Fruit fly (Drosophila melanogaster) whole organism, wandering third instar larva: ENCODE measurements around the gene RpL26.

Source experiments
- CG32264 ChIP-seq: fragments of 200-800 bp; sonication (Bioruptor generic); optimal IDR thresholded peaks from 2 replicates; lab custom pipeline; 2016; ENCODE audit warnings: missing biosample characterization, missing genetic modification characterization
- CG9705 ChIP-seq: fragments of 200-800 bp; sonication (Bioruptor generic); optimal IDR thresholded peaks from 2 replicates; lab custom pipeline; 2018; ENCODE audit warnings: missing biosample characterization, mild to moderate bottlenecking, missing genetic modification characterization
- CrebA ChIP-seq: fragments of 200-800 bp; sonication (Bioruptor generic); optimal IDR thresholded peaks from 2 replicates; lab custom pipeline; 2016; ENCODE audit warnings: missing biosample characterization, mild to moderate bottlenecking, missing genetic modification characterization, borderline replicate concordance
- Dfd ChIP-seq: fragments of >200 bp; optimal IDR thresholded peaks from 2 replicates; lab custom pipeline; 2017; ENCODE audit warnings: missing biosample characterization, missing genetic modification characterization
- Dif ChIP-seq: fragments of 200-275, 200-300 bp; sonication (Bioruptor generic); optimal IDR thresholded peaks from 2 replicates; lab custom pipeline; 2018; ENCODE audit warnings: missing biosample characterization, missing genetic modification characterization; ENCODE audit not compliant: partially characterized antibody
- GATAd ChIP-seq: sonication (Bioruptor generic); optimal IDR thresholded peaks from 2 replicates; lab custom pipeline; 2016; ENCODE audit warnings: missing biosample characterization, missing genetic modification characterization
- HLH106 ChIP-seq: fragments of 200-800 bp; optimal IDR thresholded peaks from 3 replicates; lab custom pipeline; 2019; ENCODE audit warnings: missing biosample characterization, mild to moderate bottlenecking, missing genetic modification characterization, moderate library complexity
- Hnf4 ChIP-seq: fragments of 200-800 bp; sonication (Bioruptor generic); optimal IDR thresholded peaks from 2 replicates; lab custom pipeline; 2016; ENCODE audit warnings: missing biosample characterization, mild to moderate bottlenecking, missing genetic modification characterization
- Hr83 ChIP-seq: fragments of 200-300 bp; sonication (Bioruptor generic); optimal IDR thresholded peaks from 2 replicates; lab custom pipeline; 2016; ENCODE audit warnings: missing biosample characterization, mild to moderate bottlenecking, missing genetic modification characterization, moderate library complexity; ENCODE audit not compliant: poor library complexity, severe bottlenecking
- Mio ChIP-seq: sonication (Bioruptor generic); optimal IDR thresholded peaks from 2 replicates; lab custom pipeline; 2016; ENCODE audit warnings: missing biosample characterization, missing genetic modification characterization
- Myc ChIP-seq: fragments of >200 bp; optimal IDR thresholded peaks from 2 replicates; lab custom pipeline; 2017
- N ChIP-seq: fragments of >200 bp; optimal IDR thresholded peaks from 2 replicates; lab custom pipeline; 2018; ENCODE audit warnings: missing biosample characterization, missing external identifiers, missing genetic modification characterization
- OdsH ChIP-seq: fragments of 200-800 bp; sonication (Bioruptor generic); optimal IDR thresholded peaks from 2 replicates; lab custom pipeline; 2016; ENCODE audit warnings: missing biosample characterization, mild to moderate bottlenecking, missing genetic modification characterization
- Rel ChIP-seq, 2 experiments: fragments of 200-800 bp; sonication (Bioruptor generic) in 1 of 2; optimal IDR thresholded peaks; 2 replicates in 1 of 2; 3 replicates in 1 of 2; lab custom pipeline; 2016 to 2019; ENCODE audit warnings: mild to moderate bottlenecking in 2 of 2, missing biosample characterization in 2 of 2, missing genetic modification characterization in 2 of 2, moderate library complexity in 1 of 2
- Sp1 ChIP-seq: fragments of 200-800 bp; sonication (Bioruptor generic); optimal IDR thresholded peaks from 3 replicates; lab custom pipeline; 2019; ENCODE audit warnings: missing biosample characterization, mild to moderate bottlenecking, missing genetic modification characterization, moderate library complexity
- br ChIP-seq: fragments of 200-800 bp; sonication (Bioruptor generic); optimal IDR thresholded peaks from 2 replicates; lab custom pipeline; 2016; ENCODE audit warnings: missing biosample characterization, missing genetic modification characterization
- dl ChIP-seq, 2 experiments: fragments of 175-275, 200-275 bp in 1 of 2; fragments of 200-275 bp in 1 of 2; sonication (Bioruptor generic); optimal IDR thresholded peaks; lab custom pipeline; 2018; ENCODE audit warnings: mild to moderate bottlenecking in 2 of 2, missing biosample characterization in 2 of 2, missing genetic modification characterization in 2 of 2, moderate library complexity in 2 of 2; ENCODE audit not compliant: partially characterized antibody in 2 of 2, insufficient read depth in 1 of 2
- dmrt93B ChIP-seq: fragments of 200-800 bp; sonication (Bioruptor generic); optimal IDR thresholded peaks from 2 replicates; lab custom pipeline; 2018; ENCODE audit warnings: missing biosample characterization, mild to moderate bottlenecking, missing genetic modification characterization
- dsf ChIP-seq: sonication (Bioruptor generic); optimal IDR thresholded peaks from 2 replicates; lab custom pipeline; 2016; ENCODE audit warnings: missing biosample characterization, missing genetic modification characterization, borderline replicate concordance
- ey ChIP-seq: fragments of 200-800 bp; sonication (Bioruptor generic); optimal IDR thresholded peaks from 2 replicates; lab custom pipeline; 2016; ENCODE audit warnings: missing biosample characterization, missing genetic modification characterization
- foxo ChIP-seq, 2 experiments: fragments of 200-800 bp; sonication (Bioruptor generic); optimal IDR thresholded peaks; 2 replicates in 1 of 2; 3 replicates in 1 of 2; lab custom pipeline; 2016 to 2017; ENCODE audit warnings: missing biosample characterization in 2 of 2, missing genetic modification characterization in 2 of 2
- fru ChIP-seq: fragments of 200-800 bp; sonication (Bioruptor generic); optimal IDR thresholded peaks from 3 replicates; lab custom pipeline; 2016; ENCODE audit warnings: missing biosample characterization, mild to moderate bottlenecking, missing genetic modification characterization
- h ChIP-seq: fragments of 200-800 bp; sonication (Bioruptor generic); optimal IDR thresholded peaks from 3 replicates; lab custom pipeline; 2016; ENCODE audit warnings: missing biosample characterization, mild to moderate bottlenecking, missing genetic modification characterization
- psq ChIP-seq: fragments of 200-800 bp; sonication (Bioruptor generic); optimal IDR thresholded peaks from 3 replicates; lab custom pipeline; 2017; ENCODE audit warnings: missing biosample characterization, mild to moderate bottlenecking, missing genetic modification characterization, moderate library complexity
- sage ChIP-seq: fragments of 200-800 bp; sonication (Bioruptor generic); optimal IDR thresholded peaks from 2 replicates; lab custom pipeline; 2016; ENCODE audit warnings: missing biosample characterization, mild to moderate bottlenecking, missing genetic modification characterization
- sv ChIP-seq: fragments of 200-800 bp; sonication (Bioruptor generic); optimal IDR thresholded peaks from 3 replicates; lab custom pipeline; 2016; ENCODE audit warnings: missing biosample characterization, missing genetic modification characterization
- usp ChIP-seq: fragments of >200 bp; optimal IDR thresholded peaks from 2 replicates; lab custom pipeline; 2017; ENCODE audit warnings: missing biosample characterization, missing genetic modification characterization
- woc ChIP-seq: sonication (Bioruptor generic); optimal IDR thresholded peaks from 2 replicates; lab custom pipeline; 2016; ENCODE audit warnings: missing biosample characterization, mild to moderate bottlenecking, missing genetic modification characterization

RpL26 gene

dm6 chr3L:18904772-18905601, 6.3 kb downstream of the RpL26 start, which contains the start of the genes CSN1b and Prp6:
CSN1b (minus strand) TSS chr3L:18904930.
Prp6 (plus strand) TSS chr3L:18905372.
- TF ChIP-seq woc (peak; percentile 46), CG9705 (GFP tag; lab: Kevin White, UChicago) (no peak), psq (GFP tag; lab: Kevin White, UChicago) (peak; percentile 7)

dm6 chr3L:18911082-18911481, 12.4 kb downstream of the RpL26 start, which contains the start of gene Ir75d:
Ir75d (minus strand) TSS chr3L:18911182.
- TF ChIP-seq sv (GFP tag; lab: Kevin White, UChicago) = no peak
- TF ChIP-seq GATAd (GFP tag; lab: Kevin White, UChicago) = no peak
- no peak for TF ChIP-seq Hr83
- TF ChIP-seq fru (GFP tag; lab: Kevin White, UChicago) = no peak
- no peak for TF ChIP-seq Sp1 (GFP tag; lab: Kevin White, UChicago)
- no peak for TF ChIP-seq Rel (GFP tag; optimal IDR thresholded peaks at IDR 0.05; lab: Kevin White, UChicago)
- TF ChIP-seq Rel (tag; optimal IDR thresholded peaks at IDR 0.05; lab: Kevin White, UChicago) = no peak

dm6 chr3L:18914100-18914683, 15.5 kb downstream of the RpL26 start, which contains the start of gene COX6AL2:
COX6AL2 (minus strand) TSS chr3L:18914150.
- TF ChIP-seq Hr83 (no peak), Myc (lab: Kevin White, UChicago) (no peak)

- no peak for TF ChIP-seq CG32264
- TF ChIP-seq fru (GFP tag; lab: Kevin White, UChicago) = no peak
- no peak for TF ChIP-seq dl (GFP tag; optimal IDR thresholded peaks at IDR 0.05; lab: Kevin White, UChicago; ENCODE audit: insufficient read depth in 1 of 2, partially characterized antibody in 2 of 2)
- no peak for TF ChIP-seq sage (GFP tag; lab: Kevin White, UChicago)
- TF ChIP-seq Rel (GFP tag; optimal IDR thresholded peaks at IDR 0.05; lab: Kevin White, UChicago) = no peak
- no peak for TF ChIP-seq Rel (tag; optimal IDR thresholded peaks at IDR 0.05; lab: Kevin White, UChicago)
- TF ChIP-seq br (GFP tag; lab: Kevin White, UChicago) = no peak
- TF ChIP-seq N = no peak
- no peak for TF ChIP-seq Dif (GFP tag; lab: Kevin White, UChicago)
- TF ChIP-seq Hnf4 (GFP tag; lab: Kevin White, UChicago) = no peak
- TF ChIP-seq CG9705 (GFP tag; lab: Kevin White, UChicago) = no peak
- TF ChIP-seq, all 38 proteins: peak for 0
Observed at dm6 chr3L:18916466-18916865, 17.8 kb downstream of the RpL26 start.

- TF ChIP-seq OdsH (GFP tag; lab: Kevin White, UChicago) (no peak), CG32264 (no peak), ey (no peak), N (no peak), h (GFP tag; lab: Kevin White, UChicago) (no peak), foxo (GFP tag; optimal IDR thresholded peaks at IDR 0.05; lab: Kevin White, UChicago) (no peak), usp (GFP tag; lab: Kevin White, UChicago) (no peak), psq (GFP tag; lab: Kevin White, UChicago) (no peak), dsf (no peak), sage (GFP tag; lab: Kevin White, UChicago) (no peak), HLH106 (tag; lab: Kevin White, UChicago) (no peak), Mio (GFP tag; lab: Kevin White, UChicago) (no peak), dmrt93B (GFP tag; lab: Kevin White, UChicago) (no peak), fru (GFP tag; lab: Kevin White, UChicago) (no peak), CrebA (no peak), Dfd (GFP tag; lab: Kevin White, UChicago) (no peak), CG9705 (GFP tag; lab: Kevin White, UChicago) (no peak)
Observed at dm6 chr3L:18917281-18917680, 18.6 kb downstream of the RpL26 start, which contains the start of gene CG6839. CG6839 (plus strand) TSS chr3L:18917581.
